Worm (Caenorhabditis elegans) whole organism, L4 larva: ENCODE measurements around the gene rdl-1.

Experiments
- F10B5.3 ChIP-seq: sonication (generic microtip); optimal IDR thresholded peaks from 2 replicates; lab custom pipeline; 2016; ENCODE audit warnings: mild to moderate bottlenecking, missing genetic modification characterization, missing compliant biosample characterization
- F44E2.7 ChIP-seq: fragments of 200-800 bp; sonication (Bioruptor generic); IDR thresholded peaks from 2 replicates; pipeline ENCODE4 v2.1.2; 2022; ENCODE audit warnings: missing genetic modification characterization, missing compliant biosample characterization
- ZK546.5 ChIP-seq, 2 experiments: sonication (generic microtip); optimal IDR thresholded peaks; 2 replicates each; lab custom pipeline; 2017; ENCODE audit warnings: missing biosample characterization in 2 of 2, missing genetic modification characterization in 2 of 2
- fkh-10 ChIP-seq: fragments of 150-350 bp; optimal IDR thresholded peaks from 2 replicates; lab custom pipeline; 2014; ENCODE audit warnings: missing biosample characterization, missing genetic modification reagents, missing genetic modification characterization
- fos-1 ChIP-seq: fragments of 150-350 bp; optimal IDR thresholded peaks from 2 replicates; lab custom pipeline; 2014; ENCODE audit warnings: missing biosample characterization, missing genetic modification characterization
- lsy-2 ChIP-seq, 2 experiments: fragments of 150-350 bp in 1 of 2; sonication (generic microtip) in 1 of 2; optimal IDR thresholded peaks; 2 replicates each; lab custom pipeline; 2014 to 2017; ENCODE audit warnings: missing biosample characterization in 2 of 2, missing genetic modification characterization in 2 of 2
- mes-2 ChIP-seq: sonication (generic microtip); optimal IDR thresholded peaks from 2 replicates; lab custom pipeline; 2016; ENCODE audit warnings: missing genotype, mild to moderate bottlenecking, missing genetic modification characterization, missing compliant biosample characterization; ENCODE audit not compliant: poor library complexity, severe bottlenecking
- nhr-28 ChIP-seq: fragments of 150-350 bp; optimal IDR thresholded peaks from 2 replicates; lab custom pipeline; 2014; ENCODE audit warnings: missing biosample characterization, missing genetic modification characterization
- nhr-48 ChIP-seq: sonication (generic microtip); optimal IDR thresholded peaks from 2 replicates; lab custom pipeline; 2016; ENCODE audit warnings: mild to moderate bottlenecking, missing genetic modification characterization, missing compliant biosample characterization
- nhr-77 ChIP-seq: fragments of 150-350 bp; optimal IDR thresholded peaks from 2 replicates; lab custom pipeline; 2014; ENCODE audit warnings: missing biosample characterization, missing genetic modification characterization

DNA sequence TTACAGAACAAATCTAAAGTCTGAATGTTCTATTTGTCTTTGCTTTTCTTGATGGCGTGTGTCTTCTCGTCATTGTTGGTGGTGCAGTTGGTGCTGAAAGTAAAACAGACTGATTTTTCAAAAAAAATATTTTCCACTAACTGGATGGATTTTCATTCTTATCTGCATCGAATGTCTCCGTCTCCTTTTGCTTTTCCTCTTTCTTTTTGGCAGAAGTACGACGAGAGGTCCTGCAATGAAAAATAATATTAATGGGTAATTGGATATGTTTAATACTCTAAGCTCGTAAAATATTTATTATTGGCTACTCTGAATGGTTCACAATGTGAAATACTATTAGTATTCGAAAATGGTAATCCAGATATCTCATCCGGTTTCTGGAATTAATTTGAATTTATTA lies 9.9 kb downstream of the rdl-1 start, which contains the start of gene del-7:
- TF ChIP-seq F10B5.3 (no peak), lsy-2 (tag; optimal IDR thresholded peaks at IDR 0.05; lab: Kevin White, UChicago) (no peak), nhr-48 (tag; lab: Kevin White, UChicago) (no peak), nhr-77 (tag; lab: Kevin White, UChicago) (no peak), mes-2 (tag; lab: Kevin White, UChicago) (no peak), fkh-10 (GFP tag; lab: Kevin White, UChicago) (no peak), ZK546.5 (tag; optimal IDR thresholded peaks at IDR 0.05; lab: Kevin White, UChicago) (no peak), fos-1 (no peak), F44E2.7 (GFP tag; lab: Robert Waterston, UW) (no peak), nhr-28 (no peak)
